Worm (Caenorhabditis elegans): ENCODE results near the gene K02F6.3.
A peak's percentile ranks its signal among the peaks of the same experiment; 100 is the strongest.
"Not testable (repeated sequence)": the region's sequence is repeated elsewhere in the genome, so short reads cannot be mapped to it uniquely, and the experiment has no call there.

K02F6.3 gene

DNA sequence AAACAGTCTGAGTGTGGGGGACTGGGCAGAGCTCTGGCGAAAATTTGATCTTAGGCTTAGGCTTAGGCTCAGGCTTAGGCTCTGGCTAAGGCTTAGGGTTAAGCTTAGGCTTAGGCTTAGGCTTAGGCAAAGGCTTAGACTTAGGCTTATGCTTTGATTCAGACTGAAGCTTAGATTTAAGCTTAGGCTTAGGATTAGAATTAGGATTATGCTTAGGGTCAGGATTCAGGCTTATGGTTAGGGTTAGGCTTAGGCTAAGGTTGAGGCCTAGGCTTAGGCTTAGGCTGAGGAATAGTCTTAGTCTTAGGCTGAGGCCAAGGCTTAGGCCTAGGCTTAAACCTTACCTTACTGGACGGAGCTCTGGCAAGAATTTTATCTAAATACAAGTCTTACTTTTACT is 19.1 kb upstream of the K02F6.3 start:
- TF ChIP-seq ekl-4 (GFP tag; IDR thresholded peaks at IDR 0.05), result no peak
- no peak for TF ChIP-seq ztf-28 (GFP tag; IDR thresholded peaks at IDR 0.05)
- no peak for TF ChIP-seq ceh-58 (GFP tag; IDR thresholded peaks at IDR 0.05)
- no peak for TF ChIP-seq xnd-1 (tag; optimal IDR thresholded peaks at IDR 0.05)
- TF ChIP-seq zim-3 (tag; optimal IDR thresholded peaks at IDR 0.05), result no peak
- TF ChIP-seq mes-4 (tag; optimal IDR thresholded peaks at IDR 0.05), result no peak
- no peak for TF ChIP-seq hrde-1 (tag; optimal IDR thresholded peaks at IDR 0.05; ENCODE audit: borderline replicate concordance)
- no peak for TF ChIP-seq nhr-179 (tag; optimal IDR thresholded peaks at IDR 0.05)
- TF ChIP-seq K12H6.12 (tag; optimal IDR thresholded peaks at IDR 0.05), result no peak
- TF ChIP-seq sdz-38 (tag; optimal IDR thresholded peaks at IDR 0.05), result no peak
- no peak for TF ChIP-seq madf-8 (GFP tag; conservative IDR thresholded peaks at IDR 0.05)
- no peak for TF ChIP-seq ceh-40 (GFP tag; IDR thresholded peaks at IDR 0.05)
- TF ChIP-seq lsy-27 (tag; optimal IDR thresholded peaks at IDR 0.05; ENCODE audit: borderline replicate concordance, insufficient read depth), result no peak

DNA sequence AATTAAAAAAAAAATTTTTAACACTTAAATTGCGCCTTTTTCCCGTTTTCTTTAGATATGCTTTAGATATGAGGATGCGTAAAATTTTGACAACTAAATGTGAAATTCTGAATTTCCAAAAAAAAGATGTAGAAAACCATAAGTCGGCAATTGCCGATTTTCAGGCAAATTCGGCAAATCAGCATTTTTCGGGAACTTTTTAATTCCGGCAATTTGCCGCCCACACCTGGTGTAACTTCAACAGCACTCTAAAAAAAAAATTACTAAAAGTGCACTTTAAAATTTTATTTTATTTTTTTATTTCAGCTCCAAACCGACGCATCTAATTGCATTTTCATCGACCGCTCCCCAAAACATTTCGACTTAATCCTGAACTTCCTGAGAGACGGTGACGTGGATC is 15.5 kb upstream of the K02F6.3 start, which contains the start of gene K02F6.6:
K02F6.6 (plus strand) TSS at position 301 of the 400 bp plus-strand sequence.
- TF ChIP-seq bed-2 (GFP tag; IDR thresholded peaks at IDR 0.05) (no peak), hrde-1 (tag; optimal IDR thresholded peaks at IDR 0.05; ENCODE audit: borderline replicate concordance) (no peak), ceh-27 (GFP tag; optimal IDR thresholded peaks at IDR 0.05) (no peak), mcd-1 (GFP tag; IDR thresholded peaks at IDR 0.05) (no peak), B0035.1 (tag; optimal IDR thresholded peaks at IDR 0.05) (no peak), cebp-1 (GFP tag; IDR thresholded peaks at IDR 0.05) (no peak), cebp-1 (tag; optimal IDR thresholded peaks at IDR 0.05) (no peak), sdz-38 (tag; optimal IDR thresholded peaks at IDR 0.05) (no peak), nhr-120 (GFP tag; IDR thresholded peaks at IDR 0.05) (no peak), snpc-3.4 (tag; optimal IDR thresholded peaks at IDR 0.05) (no peak)

- TF ChIP-seq gei-17 (GFP tag; optimal IDR thresholded peaks at IDR 0.05); ztf-26 (tag; optimal IDR thresholded peaks at IDR 0.05); F52B5.7 (tag; optimal IDR thresholded peaks at IDR 0.05): not testable (repeated sequence)
Measured at ce11 chrII:2534459-2534858, 11.6 kb upstream of the K02F6.3 start, which contains the start of gene K02F6.5. Gene K02F6.5 (plus strand): TSS chrII:2534759.

- TF ChIP-seq ZK185.1 (tag; optimal IDR thresholded peaks at IDR 0.05; ENCODE audit: poor library complexity, severe bottlenecking); F23B12.7 (tag; optimal IDR thresholded peaks at IDR 0.05; ENCODE audit: insufficient read depth); Y67H2A.10 (GFP tag; conservative IDR thresholded peaks at IDR 0.05): not testable (repeated sequence)
Measured at ce11 chrII:2534952-2535351, 11.1 kb upstream of the K02F6.3 start, which contains the start of gene K02F6.8. Gene K02F6.8 (minus strand): TSS chrII:2535052.

ce11 chrII:2537754-2538153 is 8.3 kb upstream of the K02F6.3 start, which contains the start of gene K02F6.7:
Gene K02F6.7 (minus strand): TSS chrII:2537854.
- TF ChIP-seq let-607 (tag; optimal IDR thresholded peaks at IDR 0.05), result no peak

- TF ChIP-seq ztf-26 (tag; optimal IDR thresholded peaks at IDR 0.05) (no peak), hsf-1 (GFP tag; IDR thresholded peaks at IDR 0.05) (0 out of 2 replicates have a peak, but pooled peaks have one; percentile 16)
Measured at ce11 chrII:2538194-2538593, 7.8 kb upstream of the K02F6.3 start, which contains the start of gene K02F6.4. Gene K02F6.4 (plus strand): TSS chrII:2538494.

Measured in whole organism, young adult.